Fruit fly (Drosophila melanogaster): ENCODE data around the gene Obp19b.
A peak's percentile ranks its signal among the peaks of the same experiment; 100 is the strongest.

Obp19b gene

dm6 chrX:20429482-20430204, 13.1 kb downstream of the Obp19b start, which contains the start of the genes CG11710 and mal (continued):
- TF ChIP-seq Sox15 (GFP tag; optimal IDR thresholded peaks at IDR 0.05) (peak; percentile 74), pdm3 (GFP tag; optimal IDR thresholded peaks at IDR 0.05) (peak; percentile 85), vri (GFP tag; optimal IDR thresholded peaks at IDR 0.05) (no peak), dac (GFP tag; optimal IDR thresholded peaks at IDR 0.05) (peak; percentile 49), CG32006 (GFP tag; optimal IDR thresholded peaks at IDR 0.05) (peak; percentile 81), spab (GFP tag; optimal IDR thresholded peaks at IDR 0.05) (no peak), CG11294 (GFP tag; IDR thresholded peaks at IDR 0.05) (peak; percentile 56; the same call in 1 of the 2 replicates), Hr4 (GFP tag; optimal IDR thresholded peaks at IDR 0.05) (peak; percentile 86), ss (GFP tag; optimal IDR thresholded peaks at IDR 0.05) (peak in 1 of 2 experiments; percentile 87), fd85E (GFP tag; optimal IDR thresholded peaks at IDR 0.05) (peak; percentile 2), CG3032 (tag; optimal IDR thresholded peaks at IDR 0.05) (peak; percentile 84), fkh (GFP tag; optimal IDR thresholded peaks at IDR 0.05) (no peak), CG1621 (tag; optimal IDR thresholded peaks at IDR 0.05) (peak; percentile 72), CG11762 (GFP tag; optimal IDR thresholded peaks at IDR 0.05; ENCODE audit: insufficient read depth) (peak; percentile 76), Sox102F (GFP tag; optimal IDR thresholded peaks at IDR 0.05) (peak; percentile 83), eg (GFP tag; IDR thresholded peaks at IDR 0.05) (peak; percentile 78; the same call in 2 of the 3 replicates), Hr38 (GFP tag; optimal IDR thresholded peaks at IDR 0.05) (no peak), Eip93F (GFP tag; optimal IDR thresholded peaks at IDR 0.05) (no peak), CG15336 (GFP tag; IDR thresholded peaks at IDR 0.05) (peak; percentile 84), dsx (GFP tag; optimal IDR thresholded peaks at IDR 0.05; ENCODE audit: poor library complexity, severe bottlenecking) (peak; percentile 83), CG7368 (GFP tag; optimal IDR thresholded peaks at IDR 0.05) (peak; percentile 77)

dm6 chrX:20433345-20434332, 17.1 kb downstream of the Obp19b start, which contains the start of gene CG1695:
TSS of gene CG1695 (plus strand) at chrX:20433950.
- TF ChIP-seq CG8119 (GFP tag; IDR thresholded peaks at IDR 0.05) (no peak), topi (GFP tag; optimal IDR thresholded peaks at IDR 0.05) (peak; percentile 16), fd85E (GFP tag; optimal IDR thresholded peaks at IDR 0.05) (no peak), eg (GFP tag; IDR thresholded peaks at IDR 0.05) (no peak; the same call in 2 of the 3 replicates), dac (GFP tag; optimal IDR thresholded peaks at IDR 0.05) (no peak), CG11902 (GFP tag; optimal IDR thresholded peaks at IDR 0.05) (no peak), salr (GFP tag; optimal IDR thresholded peaks at IDR 0.05) (no peak), Gug (GFP tag; IDR thresholded peaks at IDR 0.05) (no peak), Met (GFP tag; optimal IDR thresholded peaks at IDR 0.05) (peak; percentile 23), CG6808 (GFP tag; optimal IDR thresholded peaks at IDR 0.05) (no peak), Sox14 (GFP tag; optimal IDR thresholded peaks at IDR 0.05) (no peak), ss (GFP tag; optimal IDR thresholded peaks at IDR 0.05) (no peak), CG3032 (tag; optimal IDR thresholded peaks at IDR 0.05) (no peak), Smox (GFP tag; optimal IDR thresholded peaks at IDR 0.05) (no peak), vri (GFP tag; optimal IDR thresholded peaks at IDR 0.05) (no peak), lz (GFP tag; optimal IDR thresholded peaks at IDR 0.05) (peak; percentile 5), CG1621 (tag; optimal IDR thresholded peaks at IDR 0.05) (no peak), spab (GFP tag; optimal IDR thresholded peaks at IDR 0.05) (no peak), esn (GFP tag; optimal IDR thresholded peaks at IDR 0.05) (peak; percentile 18), acj6 (GFP tag; optimal IDR thresholded peaks at IDR 0.05) (no peak), CG8632 (GFP tag; optimal IDR thresholded peaks at IDR 0.05) (no peak), svp (GFP tag) (peak; percentile 69), CG6854 (GFP tag; optimal IDR thresholded peaks at IDR 0.05) (no peak), OdsH (GFP tag; optimal IDR thresholded peaks at IDR 0.05) (peak; percentile 23), CG10631 (GFP tag; optimal IDR thresholded peaks at IDR 0.05) (no peak), achi (GFP tag; optimal IDR thresholded peaks at IDR 0.05) (peak; percentile 4), CG16779 (tag; optimal IDR thresholded peaks at IDR 0.05) (no peak), CG4318 (GFP tag; optimal IDR thresholded peaks at IDR 0.05) (no peak), CG34406 (GFP tag; optimal IDR thresholded peaks at IDR 0.05) (no peak), Eip78C (GFP tag) (peak; percentile 69), Eip93F (GFP tag; optimal IDR thresholded peaks at IDR 0.05) (no peak), dsx (GFP tag; optimal IDR thresholded peaks at IDR 0.05; ENCODE audit: poor library complexity, severe bottlenecking) (no peak), CG7368 (GFP tag; optimal IDR thresholded peaks at IDR 0.05) (no peak), Sox15 (GFP tag; optimal IDR thresholded peaks at IDR 0.05) (no peak), CG6276 (GFP tag; optimal IDR thresholded peaks at IDR 0.05) (no peak), Hr39 (GFP tag; optimal IDR thresholded peaks at IDR 0.05) (peak; percentile 20)
